Worm (Caenorhabditis elegans): Measurements from ENCODE around the gene ifa-1.

ce11 chrX:11287617-11288016 is 16.6 kb downstream of the ifa-1 start, which contains the start of gene F38B2.4:
- no peak for TF ChIP-seq ztf-25 (GFP tag; IDR thresholded peaks at IDR 0.05)
- no peak for TF ChIP-seq nhr-80 (tag; optimal IDR thresholded peaks at IDR 0.05)
- TF ChIP-seq hlh-26 (GFP tag; conservative IDR thresholded peaks at IDR 0.05): no peak
- no peak for TF ChIP-seq nfya-1 (tag; optimal IDR thresholded peaks at IDR 0.05; ENCODE audit: borderline replicate concordance, insufficient read depth)
- TF ChIP-seq lin-35 (GFP tag; optimal IDR thresholded peaks at IDR 0.05): no peak
- no peak for TF ChIP-seq C17E4.6 (GFP tag; IDR thresholded peaks at IDR 0.05)
- no peak for TF ChIP-seq K12H6.12 (tag; optimal IDR thresholded peaks at IDR 0.05)
- no peak for TF ChIP-seq unc-62 (GFP tag; optimal IDR thresholded peaks at IDR 0.05)

All from whole organism, young adult.